Worm (Caenorhabditis elegans): ENCODE results near the gene paf-2.

paf-2 gene

ce11 chrX:4328816-4329215, 31.3 kb upstream of the paf-2 start, which contains the start of gene C24A8.5:
Gene C24A8.5 (minus strand): TSS chrX:4328916.
- TF ChIP-seq nhr-237 (tag; optimal IDR thresholded peaks at IDR 0.05) (no peak), sem-2 (GFP tag; optimal IDR thresholded peaks at IDR 0.05) (no peak), drap-1 (GFP tag; optimal IDR thresholded peaks at IDR 0.05) (no peak), nhr-12 (tag; optimal IDR thresholded peaks at IDR 0.05) (no peak), mab-5 (tag; optimal IDR thresholded peaks at IDR 0.05) (no peak), mls-2 (tag; optimal IDR thresholded peaks at IDR 0.05) (no peak), pha-4 (tag; optimal IDR thresholded peaks at IDR 0.05) (no peak), hlh-1 (tag; optimal IDR thresholded peaks at IDR 0.05) (no peak), snpc-4 (tag; optimal IDR thresholded peaks at IDR 0.05) (no peak), lin-32 (GFP tag; optimal IDR thresholded peaks at IDR 0.05) (no peak), lin-13 (tag; optimal IDR thresholded peaks at IDR 0.05) (no peak), M03D4.4 (tag; optimal IDR thresholded peaks at IDR 0.05) (no peak), unc-62 (GFP tag; optimal IDR thresholded peaks at IDR 0.05) (no peak), ces-1 (GFP tag; optimal IDR thresholded peaks at IDR 0.05) (no peak), flh-1 (GFP tag; optimal IDR thresholded peaks at IDR 0.05) (no peak)

- TF ChIP-seq ces-1 (GFP tag; optimal IDR thresholded peaks at IDR 0.05) (peak; percentile 41), nhr-237 (tag; optimal IDR thresholded peaks at IDR 0.05) (no peak)
Measured at ce11 chrX:4322847-4323455, 25.4 kb upstream of the paf-2 start.

- no peak for TF ChIP-seq ces-1 (GFP tag; optimal IDR thresholded peaks at IDR 0.05)
- TF ChIP-seq hlh-1 (tag; optimal IDR thresholded peaks at IDR 0.05), result no peak
- no peak for TF ChIP-seq ceh-83 (GFP tag; optimal IDR thresholded peaks at IDR 0.05)
- no peak for TF ChIP-seq tbx-8 (GFP tag; optimal IDR thresholded peaks at IDR 0.05)
- no peak for TF ChIP-seq drap-1 (GFP tag; optimal IDR thresholded peaks at IDR 0.05)
- no peak for TF ChIP-seq ceh-43 (GFP tag; optimal IDR thresholded peaks at IDR 0.05)
- TF ChIP-seq bed-3 (GFP tag; optimal IDR thresholded peaks at IDR 0.05), result no peak
- no peak for TF ChIP-seq M03D4.4 (tag; optimal IDR thresholded peaks at IDR 0.05)
Measured at ce11 chrX:4320563-4320962, 23.0 kb upstream of the paf-2 start, which contains the start of gene dop-6. Gene dop-6 (plus strand): TSS chrX:4320863.

- TF ChIP-seq lsy-2 (tag; optimal IDR thresholded peaks at IDR 0.05) (no peak), ces-1 (GFP tag; optimal IDR thresholded peaks at IDR 0.05) (peak; percentile 37), drap-1 (GFP tag; optimal IDR thresholded peaks at IDR 0.05) (no peak)
Measured at ce11 chrX:4317095-4317494, 19.6 kb upstream of the paf-2 start.

ce11 chrX:4314939-4315338, 17.4 kb upstream of the paf-2 start:
- peak; percentile 82 for TF ChIP-seq ces-1 (GFP tag; optimal IDR thresholded peaks at IDR 0.05)
- no peak for TF ChIP-seq snpc-4 (tag; optimal IDR thresholded peaks at IDR 0.05)

- no peak for TF ChIP-seq zip-8 (tag; optimal IDR thresholded peaks at IDR 0.05)
Measured at ce11 chrX:4311668-4312067, 14.1 kb upstream of the paf-2 start, which contains the start of gene C52B9.8. Gene C52B9.8 (minus strand): TSS chrX:4311768.

ce11 chrX:4307559-4308005, 10.0 kb upstream of the paf-2 start:
- TF ChIP-seq bed-3 (GFP tag; optimal IDR thresholded peaks at IDR 0.05), result no peak
- TF ChIP-seq sptf-1 (tag; optimal IDR thresholded peaks at IDR 0.05), result peak; percentile 19
- peak; percentile 78 for TF ChIP-seq mls-2 (tag; optimal IDR thresholded peaks at IDR 0.05)
- peak; percentile 10 for TF ChIP-seq cnd-1 (tag; optimal IDR thresholded peaks at IDR 0.05)
- TF ChIP-seq ceh-43 (GFP tag; optimal IDR thresholded peaks at IDR 0.05), result peak; percentile 69
- TF ChIP-seq unc-39 (tag; optimal IDR thresholded peaks at IDR 0.05), result no peak
- TF ChIP-seq unc-120 (tag; optimal IDR thresholded peaks at IDR 0.05; ENCODE audit: poor library complexity, severe bottlenecking), result peak; percentile 14
- no peak for TF ChIP-seq tbx-8 (GFP tag; optimal IDR thresholded peaks at IDR 0.05)
- peak; percentile 28 for TF ChIP-seq lin-13 (tag; optimal IDR thresholded peaks at IDR 0.05)
- peak; percentile 51 for TF ChIP-seq ces-1 (GFP tag; optimal IDR thresholded peaks at IDR 0.05)

ce11 chrX:4306861-4307260, 9.3 kb upstream of the paf-2 start, which contains the start of gene pqn-15:
Gene pqn-15 (minus strand): TSS chrX:4306961.
- TF ChIP-seq unc-39 (tag; optimal IDR thresholded peaks at IDR 0.05), result no peak
- no peak for TF ChIP-seq nhr-28 (tag; optimal IDR thresholded peaks at IDR 0.05)
- TF ChIP-seq nhr-12 (tag; optimal IDR thresholded peaks at IDR 0.05), result no peak
- no peak for TF ChIP-seq nhr-76 (tag; optimal IDR thresholded peaks at IDR 0.05)
- no peak for TF ChIP-seq zip-8 (tag; optimal IDR thresholded peaks at IDR 0.05)
- TF ChIP-seq lin-13 (tag; optimal IDR thresholded peaks at IDR 0.05), result no peak
- TF ChIP-seq mep-1 (tag; optimal IDR thresholded peaks at IDR 0.05), result no peak
- no peak for TF ChIP-seq bed-3 (GFP tag; optimal IDR thresholded peaks at IDR 0.05)
- no peak for TF ChIP-seq lin-32 (GFP tag; optimal IDR thresholded peaks at IDR 0.05)
- no peak for TF ChIP-seq flh-1 (GFP tag; optimal IDR thresholded peaks at IDR 0.05)
- no peak for TF ChIP-seq nhr-237 (tag; optimal IDR thresholded peaks at IDR 0.05)
- TF ChIP-seq nhr-2 (tag; optimal IDR thresholded peaks at IDR 0.05), result no peak

Data from whole organism, mixed stage, embryonic.